Worm (Caenorhabditis elegans) whole organism, L3 larva: Measurements from ENCODE around the gene jhdm-1.

ENCODE experiments used
- ama-1 ChIP-seq: fragments of 150-350 bp; optimal IDR thresholded peaks from 2 replicates; lab custom pipeline; 2018
- hmg-11 ChIP-seq: sonication (generic microtip); optimal IDR thresholded peaks from 2 replicates; lab custom pipeline; 2016; ENCODE audit warnings: missing genetic modification characterization, missing compliant biosample characterization
- lin-39 ChIP-seq: fragments of 150-350 bp; optimal IDR thresholded peaks from 2 replicates; lab custom pipeline; 2018; ENCODE audit warnings: missing biosample characterization, missing genetic modification reagents, missing genetic modification characterization

ce11 chrIII:6507832-6508231, 53.5 kb downstream of the jhdm-1 start, which contains the start of gene F23F12.12:
- TF ChIP-seq hmg-11 (no peak), lin-39 (tag; lab: Kevin White, UChicago) (no peak), ama-1 (lab: Kevin White, UChicago) (no peak)
